Fruit fly (Drosophila melanogaster) whole organism, wandering third instar larva: ENCODE data around the gene Pvf3.
A peak's percentile ranks its signal among the peaks of the same experiment; 100 is the strongest.

Experiments used
- Abd-B ChIP-seq: fragments of >200 bp; optimal IDR thresholded peaks from 2 replicates; lab custom pipeline; 2017; ENCODE audit warnings: missing biosample characterization, missing genetic modification characterization
- CG9705 ChIP-seq: fragments of 200-800 bp; sonication (Bioruptor generic); optimal IDR thresholded peaks from 2 replicates; lab custom pipeline; 2018; ENCODE audit warnings: missing biosample characterization, mild to moderate bottlenecking, missing genetic modification characterization
- CrebA ChIP-seq: fragments of 200-800 bp; sonication (Bioruptor generic); optimal IDR thresholded peaks from 2 replicates; lab custom pipeline; 2016; ENCODE audit warnings: missing biosample characterization, mild to moderate bottlenecking, missing genetic modification characterization, borderline replicate concordance
- Dfd ChIP-seq: fragments of >200 bp; optimal IDR thresholded peaks from 2 replicates; lab custom pipeline; 2017; ENCODE audit warnings: missing biosample characterization, missing genetic modification characterization
- Dif ChIP-seq: fragments of 200-275, 200-300 bp; sonication (Bioruptor generic); optimal IDR thresholded peaks from 2 replicates; lab custom pipeline; 2018; ENCODE audit warnings: missing biosample characterization, missing genetic modification characterization; ENCODE audit not compliant: partially characterized antibody
- GATAd ChIP-seq: sonication (Bioruptor generic); optimal IDR thresholded peaks from 2 replicates; lab custom pipeline; 2016; ENCODE audit warnings: missing biosample characterization, missing genetic modification characterization
- Hnf4 ChIP-seq: fragments of 200-800 bp; sonication (Bioruptor generic); optimal IDR thresholded peaks from 2 replicates; lab custom pipeline; 2016; ENCODE audit warnings: missing biosample characterization, mild to moderate bottlenecking, missing genetic modification characterization
- Hr78 ChIP-seq: fragments of >200 bp; optimal IDR thresholded peaks from 2 replicates; lab custom pipeline; 2017; ENCODE audit warnings: missing biosample characterization, missing genetic modification characterization
- Hr83 ChIP-seq: fragments of 200-300 bp; sonication (Bioruptor generic); optimal IDR thresholded peaks from 2 replicates; lab custom pipeline; 2016; ENCODE audit warnings: missing biosample characterization, mild to moderate bottlenecking, missing genetic modification characterization, moderate library complexity; ENCODE audit not compliant: poor library complexity, severe bottlenecking
- Jra ChIP-seq: sonication (Bioruptor generic); optimal IDR thresholded peaks from 2 replicates; lab custom pipeline; 2016; ENCODE audit warnings: missing biosample characterization, missing genetic modification characterization
- Mio ChIP-seq: sonication (Bioruptor generic); optimal IDR thresholded peaks from 2 replicates; lab custom pipeline; 2016; ENCODE audit warnings: missing biosample characterization, missing genetic modification characterization
- Myc ChIP-seq: fragments of >200 bp; optimal IDR thresholded peaks from 2 replicates; lab custom pipeline; 2017
- N ChIP-seq: fragments of >200 bp; optimal IDR thresholded peaks from 2 replicates; lab custom pipeline; 2018; ENCODE audit warnings: missing biosample characterization, missing external identifiers, missing genetic modification characterization
- OdsH ChIP-seq: fragments of 200-800 bp; sonication (Bioruptor generic); optimal IDR thresholded peaks from 2 replicates; lab custom pipeline; 2016; ENCODE audit warnings: missing biosample characterization, mild to moderate bottlenecking, missing genetic modification characterization
- Rel ChIP-seq, 2 experiments: fragments of 200-800 bp; sonication (Bioruptor generic) in 1 of 2; optimal IDR thresholded peaks; 2 replicates in 1 of 2; 3 replicates in 1 of 2; lab custom pipeline; 2016 to 2019; ENCODE audit warnings: mild to moderate bottlenecking in 2 of 2, missing biosample characterization in 2 of 2, missing genetic modification characterization in 2 of 2, moderate library complexity in 1 of 2
- Sp1 ChIP-seq: fragments of 200-800 bp; sonication (Bioruptor generic); optimal IDR thresholded peaks from 3 replicates; lab custom pipeline; 2019; ENCODE audit warnings: missing biosample characterization, mild to moderate bottlenecking, missing genetic modification characterization, moderate library complexity
- Vsx2 ChIP-seq: fragments of 200-300, 225-300 bp; sonication (Bioruptor generic); optimal IDR thresholded peaks from 2 replicates; lab custom pipeline; 2018; ENCODE audit warnings: missing biosample characterization, missing genetic modification characterization; ENCODE audit not compliant: partially characterized antibody
- br ChIP-seq: fragments of 200-800 bp; sonication (Bioruptor generic); optimal IDR thresholded peaks from 2 replicates; lab custom pipeline; 2016; ENCODE audit warnings: missing biosample characterization, missing genetic modification characterization
- dl ChIP-seq, 2 experiments: fragments of 175-275, 200-275 bp in 1 of 2; fragments of 200-275 bp in 1 of 2; sonication (Bioruptor generic); optimal IDR thresholded peaks; lab custom pipeline; 2018; ENCODE audit warnings: mild to moderate bottlenecking in 2 of 2, missing biosample characterization in 2 of 2, missing genetic modification characterization in 2 of 2, moderate library complexity in 2 of 2; ENCODE audit not compliant: partially characterized antibody in 2 of 2, insufficient read depth in 1 of 2
- dmrt93B ChIP-seq: fragments of 200-800 bp; sonication (Bioruptor generic); optimal IDR thresholded peaks from 2 replicates; lab custom pipeline; 2018; ENCODE audit warnings: missing biosample characterization, mild to moderate bottlenecking, missing genetic modification characterization
- dsf ChIP-seq: sonication (Bioruptor generic); optimal IDR thresholded peaks from 2 replicates; lab custom pipeline; 2016; ENCODE audit warnings: missing biosample characterization, missing genetic modification characterization, borderline replicate concordance
- foxo ChIP-seq, 2 experiments: fragments of 200-800 bp; sonication (Bioruptor generic); optimal IDR thresholded peaks; 2 replicates in 1 of 2; 3 replicates in 1 of 2; lab custom pipeline; 2016 to 2017; ENCODE audit warnings: missing biosample characterization in 2 of 2, missing genetic modification characterization in 2 of 2
- fru ChIP-seq: fragments of 200-800 bp; sonication (Bioruptor generic); optimal IDR thresholded peaks from 3 replicates; lab custom pipeline; 2016; ENCODE audit warnings: missing biosample characterization, mild to moderate bottlenecking, missing genetic modification characterization
- h ChIP-seq: fragments of 200-800 bp; sonication (Bioruptor generic); optimal IDR thresholded peaks from 3 replicates; lab custom pipeline; 2016; ENCODE audit warnings: missing biosample characterization, mild to moderate bottlenecking, missing genetic modification characterization
- jim ChIP-seq: fragments of 175-275, 200-325 bp; sonication (Bioruptor generic); optimal IDR thresholded peaks from 2 replicates; lab custom pipeline; 2016; ENCODE audit warnings: missing biosample characterization, mild to moderate bottlenecking, missing genetic modification characterization
- lola ChIP-seq: fragments of >200 bp; optimal IDR thresholded peaks from 2 replicates; lab custom pipeline; 2017; ENCODE audit warnings: missing biosample characterization, missing genetic modification characterization
- pan ChIP-seq: fragments of >200 bp; optimal IDR thresholded peaks from 2 replicates; lab custom pipeline; 2017
- rgr ChIP-seq: fragments of 200-800 bp; sonication (Bioruptor generic); optimal IDR thresholded peaks from 3 replicates; lab custom pipeline; 2016; ENCODE audit warnings: missing biosample characterization, mild to moderate bottlenecking, missing genetic modification characterization
- sv ChIP-seq: fragments of 200-800 bp; sonication (Bioruptor generic); optimal IDR thresholded peaks from 3 replicates; lab custom pipeline; 2016; ENCODE audit warnings: missing biosample characterization, missing genetic modification characterization
- tai ChIP-seq: sonication (Bioruptor generic); optimal IDR thresholded peaks from 2 replicates; lab custom pipeline; 2016; ENCODE audit warnings: missing biosample characterization, missing genetic modification characterization
- woc ChIP-seq: sonication (Bioruptor generic); optimal IDR thresholded peaks from 2 replicates; lab custom pipeline; 2016; ENCODE audit warnings: missing biosample characterization, mild to moderate bottlenecking, missing genetic modification characterization

The Pvf3 gene

dm6 chr2L:7125209-7125752, 32.2 kb downstream of the Pvf3 start:
- no peak for TF ChIP-seq fru (GFP tag; lab: Kevin White, UChicago)
- TF ChIP-seq br (GFP tag; lab: Kevin White, UChicago): no peak
- no peak for TF ChIP-seq CG9705 (GFP tag; lab: Kevin White, UChicago)
- no peak for TF ChIP-seq dsf (GFP tag; lab: Kevin White, UChicago)
- no peak for TF ChIP-seq Dif (GFP tag; lab: Kevin White, UChicago)

- no peak for TF ChIP-seq GATAd (GFP tag; lab: Kevin White, UChicago)
- peak; percentile 35 for TF ChIP-seq sv (GFP tag; lab: Kevin White, UChicago)
- no peak for TF ChIP-seq Vsx2
- TF ChIP-seq, all 38 proteins: peak for 1
Observed at dm6 chr2L:7123695-7124094, 33.8 kb downstream of the Pvf3 start.

- TF ChIP-seq Hnf4 (GFP tag; lab: Kevin White, UChicago): no peak
- TF ChIP-seq fru (GFP tag; lab: Kevin White, UChicago): no peak
- TF ChIP-seq rgr (GFP tag; lab: Kevin White, UChicago): no peak
- no peak for TF ChIP-seq jim (GFP tag; lab: Kevin White, UChicago)
- TF ChIP-seq Hr78 (GFP tag; lab: Kevin White, UChicago): no peak
- TF ChIP-seq Jra (GFP tag; lab: Kevin White, UChicago): no peak
- TF ChIP-seq foxo (GFP tag; optimal IDR thresholded peaks at IDR 0.05; lab: Kevin White, UChicago): no peak
- no peak for TF ChIP-seq dsf (GFP tag; lab: Kevin White, UChicago)
- no peak for TF ChIP-seq pan (lab: Kevin White, UChicago)
- TF ChIP-seq lola (GFP tag; lab: Kevin White, UChicago): no peak
- no peak for TF ChIP-seq Vsx2
- TF ChIP-seq tai (GFP tag; lab: Kevin White, UChicago): no peak
- no peak for TF ChIP-seq Abd-B (GFP tag; lab: Kevin White, UChicago)
- no peak for TF ChIP-seq Rel (GFP tag; optimal IDR thresholded peaks at IDR 0.05; lab: Kevin White, UChicago)
- no peak for TF ChIP-seq Rel (tag; optimal IDR thresholded peaks at IDR 0.05; lab: Kevin White, UChicago)
- no peak for TF ChIP-seq dmrt93B (GFP tag; lab: Kevin White, UChicago)
- no peak for TF ChIP-seq br (GFP tag; lab: Kevin White, UChicago)
- TF ChIP-seq Mio (GFP tag; lab: Kevin White, UChicago): no peak
- no peak for TF ChIP-seq sv (GFP tag; lab: Kevin White, UChicago)
Observed at dm6 chr2L:7122865-7123264, 34.6 kb downstream of the Pvf3 start.

dm6 chr2L:7121065-7121464, 36.4 kb downstream of the Pvf3 start:
- TF ChIP-seq dsf (GFP tag; lab: Kevin White, UChicago): no peak
- peak; percentile 48 for TF ChIP-seq h (GFP tag; lab: Kevin White, UChicago)

- TF ChIP-seq CrebA (GFP tag; lab: Kevin White, UChicago): no peak
Observed at dm6 chr2L:7119460-7120047, 37.9 kb downstream of the Pvf3 start.

- no peak for TF ChIP-seq Vsx2
- TF ChIP-seq fru (GFP tag; lab: Kevin White, UChicago): no peak
- no peak for TF ChIP-seq Mio (GFP tag; lab: Kevin White, UChicago)
- no peak for TF ChIP-seq Myc (lab: Kevin White, UChicago)
- TF ChIP-seq lola (GFP tag; lab: Kevin White, UChicago): no peak
- no peak for TF ChIP-seq Dfd (GFP tag; lab: Kevin White, UChicago)
Observed at dm6 chr2L:7118205-7118801, 39.2 kb downstream of the Pvf3 start.

dm6 chr2L:7117552-7118144, 39.8 kb downstream of the Pvf3 start:
- no peak for TF ChIP-seq CG9705 (GFP tag; lab: Kevin White, UChicago)
- no peak for TF ChIP-seq br (GFP tag; lab: Kevin White, UChicago)
- TF ChIP-seq Hnf4 (GFP tag; lab: Kevin White, UChicago): no peak
- TF ChIP-seq woc (GFP tag; lab: Kevin White, UChicago): no peak
- no peak for TF ChIP-seq Abd-B (GFP tag; lab: Kevin White, UChicago)
- TF ChIP-seq h (GFP tag; lab: Kevin White, UChicago): no peak
- TF ChIP-seq Hr78 (GFP tag; lab: Kevin White, UChicago): no peak
- no peak for TF ChIP-seq Dfd (GFP tag; lab: Kevin White, UChicago)
- no peak for TF ChIP-seq Hr83 (GFP tag; lab: Kevin White, UChicago)
- no peak for TF ChIP-seq Jra (GFP tag; lab: Kevin White, UChicago)
- no peak for TF ChIP-seq pan (lab: Kevin White, UChicago)
- TF ChIP-seq tai (GFP tag; lab: Kevin White, UChicago): no peak
- no peak for TF ChIP-seq fru (GFP tag; lab: Kevin White, UChicago)
- no peak for TF ChIP-seq N (GFP tag; lab: Kevin White, UChicago)
- TF ChIP-seq Sp1 (GFP tag; lab: Kevin White, UChicago): no peak
- TF ChIP-seq jim (GFP tag; lab: Kevin White, UChicago): no peak
- TF ChIP-seq Vsx2: no peak
- no peak for TF ChIP-seq dl (GFP tag; optimal IDR thresholded peaks at IDR 0.05; lab: Kevin White, UChicago; ENCODE audit: insufficient read depth in 1 of 2, partially characterized antibody in 2 of 2)
- TF ChIP-seq OdsH: no peak
